Worm (Caenorhabditis elegans) whole organism, midembryonic: ENCODE results near the gene F31E3.2.

Source experiments
- T22C8.4 ChIP-seq: fragments of 200-800 bp; sonication (Bioruptor generic); IDR thresholded peaks from 2 replicates; pipeline ENCODE4 v1.3.6; 2022; ENCODE audit warnings: missing genetic modification characterization, missing compliant biosample characterization
- cog-1 ChIP-seq: sonication (generic microtip); optimal IDR thresholded peaks from 2 replicates; lab custom pipeline; 2016; ENCODE audit warnings: missing genetic modification characterization, missing compliant biosample characterization
- flt-1 ChIP-seq: fragments of 200-800 bp; sonication (Bioruptor generic); IDR thresholded peaks from 2 replicates; pipeline ENCODE4 v1.3.6; 2022; ENCODE audit warnings: missing genetic modification characterization, missing compliant biosample characterization
- klf-2 ChIP-seq: fragments of 200-800 bp; sonication (Bioruptor generic); conservative IDR thresholded peaks from 2 replicates; pipeline ENCODE4 v1.3.6; 2022; ENCODE audit warnings: missing genetic modification reagents, missing genetic modification characterization, missing compliant biosample characterization
- med-1 ChIP-seq: sonication (generic microtip); optimal IDR thresholded peaks from 2 replicates; lab custom pipeline; 2017; ENCODE audit warnings: missing genetic modification characterization, mild to moderate bottlenecking, missing compliant biosample characterization, antibody characterized with exemption, missing genetic modification reagents; ENCODE audit not compliant: insufficient read depth
- ref-1 ChIP-seq: fragments of 200-800 bp; sonication (Bioruptor generic); conservative IDR thresholded peaks from 2 replicates; pipeline ENCODE4 v1.3.6; 2022; ENCODE audit warnings: missing genetic modification reagents, missing genetic modification characterization, missing compliant biosample characterization
- tab-1 ChIP-seq: fragments of 200-800 bp; sonication (Bioruptor generic); IDR thresholded peaks from 2 replicates; pipeline ENCODE4 v1.3.6; 2022; ENCODE audit warnings: missing genetic modification characterization, missing compliant biosample characterization
- ztf-23 ChIP-seq: fragments of 200-800 bp; sonication (Bioruptor generic); IDR thresholded peaks from 2 replicates; pipeline ENCODE4 v1.3.6; 2022; ENCODE audit warnings: missing genetic modification reagents, missing genetic modification characterization, missing compliant biosample characterization
- ztf-29 ChIP-seq: fragments of 200-800 bp; sonication (Bioruptor generic); IDR thresholded peaks from 2 replicates; pipeline ENCODE4 v1.3.6; 2022; ENCODE audit warnings: missing genetic modification reagents, missing genetic modification characterization, missing compliant biosample characterization

F31E3.2 gene

DNA sequence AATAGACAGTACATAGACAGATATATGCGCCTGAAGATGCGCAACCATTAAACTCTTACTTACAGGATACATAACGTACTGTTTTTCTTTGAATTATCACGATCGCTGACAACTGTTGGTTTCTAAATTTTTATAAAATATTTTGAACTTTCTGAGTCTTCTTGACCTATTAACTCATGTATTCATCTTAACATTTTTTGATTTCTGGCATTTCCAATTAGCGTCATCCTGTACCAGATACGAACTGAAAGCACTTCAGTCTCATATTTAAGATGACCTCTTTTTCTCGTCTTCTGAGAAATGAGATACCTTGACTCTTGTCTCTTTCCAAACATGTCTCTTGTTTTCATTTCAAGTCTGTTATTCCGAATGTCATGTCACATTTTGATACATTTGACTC, 40.0 kb downstream of the F31E3.2 start:
- TF ChIP-seq ref-1 (GFP tag; lab: Robert Waterston, UW): no peak
- no peak for TF ChIP-seq tab-1
- no peak for TF ChIP-seq cog-1 (tag; lab: Kevin White, UChicago)
- TF ChIP-seq T22C8.4 (GFP tag; lab: Robert Waterston, UW): no peak
- TF ChIP-seq flt-1 (GFP tag; lab: Robert Waterston, UW): no peak
- no peak for TF ChIP-seq ztf-29
- no peak for TF ChIP-seq ztf-23 (GFP tag; lab: Robert Waterston, UW)

DNA sequence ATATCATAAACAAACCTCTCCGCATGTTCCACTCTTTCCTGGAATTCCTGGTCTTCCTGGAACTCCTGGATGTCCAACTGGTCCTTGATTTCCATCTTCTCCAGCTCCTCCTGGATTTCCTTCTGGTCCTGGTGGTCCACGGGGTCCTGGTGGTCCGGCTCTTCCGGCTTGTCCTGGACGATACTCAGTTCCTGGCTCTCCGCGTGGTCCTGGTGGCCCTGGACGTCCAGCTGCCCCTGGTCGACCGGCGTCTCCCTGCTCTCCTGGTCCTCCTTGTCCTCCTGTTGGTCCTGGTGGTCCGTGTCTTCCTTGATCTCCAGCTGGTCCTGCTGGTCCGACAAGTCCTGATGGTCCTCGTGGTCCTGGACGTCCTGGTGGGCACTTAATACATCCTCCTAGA, 45.9 kb downstream of the F31E3.2 start:
- TF ChIP-seq tab-1 (no peak), ztf-23 (GFP tag; lab: Robert Waterston, UW) (no peak), cog-1 (tag; lab: Kevin White, UChicago) (no peak), ref-1 (GFP tag; lab: Robert Waterston, UW) (no peak), med-1 (no peak), ztf-29 (no peak), T22C8.4 (GFP tag; lab: Robert Waterston, UW) (no peak), klf-2 (GFP tag; lab: Robert Waterston, UW) (no peak), flt-1 (GFP tag; lab: Robert Waterston, UW) (no peak)

DNA sequence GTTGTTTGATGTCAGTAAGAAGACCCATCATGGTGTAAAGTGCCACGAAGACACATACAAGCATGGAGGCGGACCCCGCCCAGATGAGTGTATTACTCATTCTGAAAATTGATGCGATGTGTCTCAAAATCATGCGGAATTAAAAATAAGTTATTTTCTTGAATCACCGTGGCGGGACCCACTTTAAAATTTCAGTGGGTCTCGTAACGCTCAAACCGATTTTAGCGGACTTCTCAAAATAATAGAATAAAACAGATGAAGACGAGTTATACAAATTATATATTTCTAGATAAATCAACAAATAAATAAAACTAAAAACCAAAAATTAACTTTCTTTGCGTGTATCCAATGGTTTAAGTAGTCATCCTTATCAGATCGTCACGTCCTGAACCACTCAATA, 46.7 kb downstream of the F31E3.2 start, which contains the start of gene col-8:
Gene col-8, minus strand, starts transcription at position 101 of the 400 bp plus-strand sequence.
- TF ChIP-seq ref-1 (GFP tag; lab: Robert Waterston, UW) (no peak), ztf-29 (no peak), med-1 (no peak), ztf-23 (GFP tag; lab: Robert Waterston, UW) (no peak), klf-2 (GFP tag; lab: Robert Waterston, UW) (no peak), flt-1 (GFP tag; lab: Robert Waterston, UW) (no peak), T22C8.4 (GFP tag; lab: Robert Waterston, UW) (no peak), tab-1 (no peak), cog-1 (tag; lab: Kevin White, UChicago) (no peak)

DNA sequence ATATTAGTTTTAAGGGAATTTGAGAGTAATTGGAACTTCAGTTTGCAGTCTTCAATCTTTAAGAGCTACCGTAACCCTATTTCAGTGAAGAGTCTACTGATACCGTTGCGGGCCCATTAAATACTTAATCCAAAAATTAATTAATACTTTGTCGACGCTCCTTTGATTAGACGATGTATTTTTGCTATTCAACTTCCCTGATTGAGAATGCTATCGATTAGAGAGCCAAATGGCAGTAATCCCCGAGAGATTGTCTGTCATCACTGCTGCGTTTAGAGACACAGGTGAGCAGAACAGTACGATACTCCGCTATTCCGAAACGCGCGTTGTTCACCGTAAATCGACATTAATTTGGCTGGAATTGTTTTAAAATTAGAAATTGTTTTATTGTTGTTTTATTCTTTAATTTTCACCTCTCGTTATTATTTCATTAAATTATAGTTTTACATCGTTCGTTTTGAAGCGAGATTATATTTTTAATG, 47.4 kb downstream of the F31E3.2 start, which contains the start of gene rfl-1:
Gene rfl-1, plus strand, starts transcription at position 51 of the 482 bp plus-strand sequence.
- TF ChIP-seq ztf-29 (no peak), ztf-23 (GFP tag; lab: Robert Waterston, UW) (no peak), cog-1 (tag; lab: Kevin White, UChicago) (no peak), med-1 (no peak), flt-1 (GFP tag; lab: Robert Waterston, UW) (no peak), ref-1 (GFP tag; lab: Robert Waterston, UW) (no peak), T22C8.4 (GFP tag; lab: Robert Waterston, UW) (no peak), tab-1 (no peak), klf-2 (GFP tag; lab: Robert Waterston, UW) (no peak)

DNA sequence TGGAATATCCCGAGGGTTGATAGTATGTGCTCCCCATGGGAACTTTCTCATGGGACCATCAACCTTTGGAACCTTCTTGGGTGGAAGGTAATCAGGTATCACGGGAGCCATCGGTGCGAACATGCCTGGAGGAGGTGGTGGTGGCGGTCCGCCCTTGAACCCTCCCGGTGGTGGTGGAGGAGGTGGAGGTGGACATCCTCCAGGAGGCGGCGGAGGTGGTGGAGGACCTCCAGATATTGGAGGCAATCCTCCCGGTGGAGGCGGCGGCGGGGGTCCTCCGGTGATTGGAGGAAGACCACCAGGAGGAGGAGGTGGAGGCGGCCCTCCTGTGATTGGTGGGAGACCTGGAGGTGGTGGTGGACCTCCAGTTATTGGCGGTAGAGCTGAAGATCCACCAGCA, 52.1 kb downstream of the F31E3.2 start:
- no peak for TF ChIP-seq klf-2 (GFP tag; lab: Robert Waterston, UW)
- TF ChIP-seq cog-1 (tag; lab: Kevin White, UChicago): no peak
- no peak for TF ChIP-seq T22C8.4 (GFP tag; lab: Robert Waterston, UW)
- TF ChIP-seq med-1: no peak
- TF ChIP-seq flt-1 (GFP tag; lab: Robert Waterston, UW): no peak; the same call in 1 of the 2 replicates
- TF ChIP-seq ztf-23 (GFP tag; lab: Robert Waterston, UW): no peak
- no peak for TF ChIP-seq ref-1 (GFP tag; lab: Robert Waterston, UW)
- no peak for TF ChIP-seq ztf-29
- TF ChIP-seq tab-1: no peak
